Worm (Caenorhabditis elegans) whole organism, L4/young adult: ENCODE measurements around the gene lir-2.

Experiments used
- W03F9.2 ChIP-seq: fragments of 150-350 bp; optimal IDR thresholded peaks from 2 replicates; lab custom pipeline; 2014; ENCODE audit warnings: missing biosample characterization, missing genetic modification characterization
- him-1 ChIP-seq: sonication (generic microtip); optimal IDR thresholded peaks from 2 replicates; lab custom pipeline; 2016; ENCODE audit warnings: missing genotype, missing genetic modification reagents, missing genetic modification characterization, missing compliant biosample characterization

DNA sequence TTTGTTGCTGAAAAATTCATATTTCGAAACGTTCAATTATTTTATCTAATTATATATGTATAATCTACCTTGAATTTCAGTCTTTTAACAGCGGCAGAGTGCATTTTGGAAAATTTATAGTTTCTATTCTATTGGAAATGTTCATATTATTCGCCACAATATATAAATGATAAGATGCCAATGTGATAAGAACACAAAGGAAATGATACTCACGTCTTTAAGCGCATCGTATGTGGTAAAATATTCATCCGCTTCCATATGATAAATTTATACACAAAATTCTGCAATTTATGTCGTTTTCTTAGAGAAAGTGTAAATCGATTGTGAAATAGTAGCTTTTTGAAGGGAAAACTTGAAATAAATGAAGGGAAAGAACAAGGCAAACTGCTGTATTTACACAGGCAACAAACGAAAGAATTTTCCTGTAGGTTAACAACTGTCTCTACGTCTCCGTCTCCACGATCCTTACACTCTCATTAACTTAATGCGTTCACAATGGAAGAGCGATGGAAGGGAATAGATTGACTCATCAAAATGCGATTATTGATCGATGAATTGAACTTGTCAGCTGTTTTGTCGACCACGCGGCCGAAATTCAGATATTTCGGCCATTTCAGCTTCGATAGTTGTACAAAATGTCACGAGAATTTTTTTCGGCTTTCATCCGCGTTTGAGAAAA lies 4.9 kb upstream of the lir-2 start, which contains the start of gene alfa-1:
- TF ChIP-seq W03F9.2 (tag; lab: Kevin White, UChicago) (no peak), him-1 (tag; lab: Kevin White, UChicago) (no peak)
